Fruit fly (Drosophila melanogaster) whole organism, embryonic: ENCODE data around the gene CG5355.

Source experiments
- CG12744 ChIP-seq: fragments of 200-800 bp; sonication (Bioruptor generic); optimal IDR thresholded peaks from 2 replicates; lab custom pipeline; 2016; ENCODE audit warnings: missing biosample characterization, missing genetic modification characterization
- CG12769 ChIP-seq: fragments of 200-800 bp; sonication (Bioruptor generic); optimal IDR thresholded peaks from 2 replicates; lab custom pipeline; 2019; ENCODE audit warnings: missing biosample characterization, mild to moderate bottlenecking, missing genetic modification characterization, moderate library complexity
- CG17361 ChIP-seq: fragments of 200-800 bp; sonication (Bioruptor generic); IDR thresholded peaks from 3 replicates; pipeline ENCODE4 v1.3.6; 2022; ENCODE audit warnings: missing biosample characterization, missing genetic modification characterization
- CG3065 ChIP-seq: fragments of 200-800 bp; sonication (Bioruptor generic); optimal IDR thresholded peaks from 2 replicates; lab custom pipeline; 2016; ENCODE audit warnings: missing biosample characterization, missing genetic modification characterization
- CG5953 ChIP-seq: fragments of 200-800 bp; sonication (Bioruptor generic); IDR thresholded peaks from 2 replicates; pipeline ENCODE4 v1.3.6; 2022; ENCODE audit warnings: missing biosample characterization, missing genetic modification characterization
- tup ChIP-seq: fragments of 200-800 bp; sonication (Bioruptor generic); optimal IDR thresholded peaks from 2 replicates; lab custom pipeline; 2016; ENCODE audit warnings: missing biosample characterization, mild to moderate bottlenecking, missing genetic modification characterization, moderate library complexity

DNA sequence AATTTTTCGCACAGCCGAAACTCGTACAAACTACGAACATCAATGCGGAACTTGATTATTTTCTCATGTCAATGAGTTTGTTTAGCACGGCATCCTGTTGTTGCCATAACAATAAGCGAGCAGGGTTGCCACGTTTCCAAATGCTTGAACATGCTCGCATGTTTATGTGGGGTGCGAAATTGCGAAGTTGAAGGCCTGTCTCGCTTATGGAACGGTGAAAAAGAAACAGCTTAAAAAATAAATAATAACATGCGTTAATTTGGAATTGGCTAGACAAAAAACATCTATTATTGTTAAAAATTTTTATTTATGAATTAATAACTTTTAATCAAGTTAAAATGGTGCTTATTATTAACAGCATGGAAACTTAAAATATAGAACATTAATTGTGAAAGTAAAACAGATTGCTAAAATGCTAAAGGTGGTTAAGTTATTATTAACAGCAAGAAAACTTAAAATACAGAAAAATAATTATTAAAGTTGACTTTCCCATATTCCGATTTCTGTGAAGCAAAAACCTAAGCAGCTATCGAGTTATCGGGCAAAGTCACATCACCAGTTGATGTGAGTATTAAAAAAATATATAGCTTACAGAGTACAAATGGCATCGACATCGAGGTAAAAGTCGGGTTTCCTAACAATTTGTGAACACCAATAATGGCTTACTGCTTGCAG is 17.7 kb upstream of the CG5355 start, which contains the start of the genes Bug22 and TfIIB:
- TF ChIP-seq tup (GFP tag; lab: Kevin White, UChicago) (peak; percentile 61), CG17361 (GFP tag; lab: Robert Waterston, UW) (peak; percentile 83; the same call in 2 of the 3 replicates), CG12744 (GFP tag; lab: Kevin White, UChicago) (peak; percentile 26), CG5953 (GFP tag; lab: Robert Waterston, UW) (no peak), CG12769 (no peak), CG3065 (GFP tag; lab: Kevin White, UChicago) (peak; percentile 12)
